Worm (Caenorhabditis elegans): Measurements from ENCODE around the gene spsb-2.

- TF ChIP-seq tab-1 (GFP tag; IDR thresholded peaks at IDR 0.05), result no peak
- no peak for TF ChIP-seq ref-1 (GFP tag; conservative IDR thresholded peaks at IDR 0.05)
- TF ChIP-seq flt-1 (GFP tag; IDR thresholded peaks at IDR 0.05), result no peak
- TF ChIP-seq T22C8.4 (GFP tag; IDR thresholded peaks at IDR 0.05), result no peak
- no peak for TF ChIP-seq ztf-29 (GFP tag; IDR thresholded peaks at IDR 0.05)
- no peak for TF ChIP-seq klf-2 (GFP tag; conservative IDR thresholded peaks at IDR 0.05)
These were observed 11.5 kb upstream of the spsb-2 start for ce11 chrII:15218609-15219008.

All from whole organism, midembryonic.